Fruit fly (Drosophila melanogaster) whole organism, embryonic: Measurements from ENCODE around the gene CG31211.

ENCODE experiments used
- CG10267 ChIP-seq: fragments of 200-800 bp; sonication (Bioruptor generic); optimal IDR thresholded peaks from 2 replicates; lab custom pipeline; 2018; ENCODE audit warnings: missing biosample characterization, mild to moderate bottlenecking, missing genetic modification characterization, moderate library complexity
- CG11093 ChIP-seq: fragments of 200-800 bp; sonication (Bioruptor generic); IDR thresholded peaks from 3 replicates; pipeline ENCODE4 v1.3.6; 2022; ENCODE audit warnings: missing biosample characterization, missing genetic modification characterization
- CG12299 ChIP-seq: fragments of 200-800 bp; sonication (Bioruptor generic); optimal IDR thresholded peaks from 2 replicates; lab custom pipeline; 2018; ENCODE audit warnings: missing biosample characterization, mild to moderate bottlenecking, missing genetic modification characterization
- CG12769 ChIP-seq: fragments of 200-800 bp; sonication (Bioruptor generic); optimal IDR thresholded peaks from 2 replicates; lab custom pipeline; 2019; ENCODE audit warnings: missing biosample characterization, mild to moderate bottlenecking, missing genetic modification characterization, moderate library complexity
- CG13287 ChIP-seq: fragments of 200-800 bp; sonication (Bioruptor generic); IDR thresholded peaks from 2 replicates; pipeline ENCODE4 v1.3.6; 2022; ENCODE audit warnings: missing biosample characterization, missing genetic modification characterization; ENCODE audit not compliant: partially characterized antibody
- CG1529 ChIP-seq: fragments of 200-800 bp; sonication (Bioruptor generic); optimal IDR thresholded peaks from 3 replicates; lab custom pipeline; 2018; ENCODE audit warnings: missing biosample characterization, missing genetic modification characterization
- CG16815 ChIP-seq: fragments of 200-800 bp; sonication (Bioruptor generic); optimal IDR thresholded peaks from 3 replicates; lab custom pipeline; 2017; ENCODE audit warnings: missing biosample characterization, mild to moderate bottlenecking, missing genetic modification characterization
- CG16863 ChIP-seq: fragments of 200-800 bp; sonication (Bioruptor generic); optimal IDR thresholded peaks from 3 replicates; lab custom pipeline; 2016; ENCODE audit warnings: missing biosample characterization, missing genetic modification characterization
- CG17328 ChIP-seq: fragments of 200-800 bp; sonication (Bioruptor generic); IDR thresholded peaks from 2 replicates; pipeline ENCODE4 v1.3.6; 2022; ENCODE audit warnings: missing biosample characterization, missing genetic modification characterization
- CG2199 ChIP-seq: fragments of 200-800 bp; sonication (Bioruptor generic); IDR thresholded peaks from 3 replicates; pipeline ENCODE4 v1.3.6; 2022; ENCODE audit warnings: missing biosample characterization, missing genetic modification characterization
- CG2712 ChIP-seq: fragments of 200-800 bp; optimal IDR thresholded peaks from 3 replicates; lab custom pipeline; 2019; ENCODE audit warnings: missing biosample characterization, mild to moderate bottlenecking, missing genetic modification characterization, moderate library complexity
- CG30020 ChIP-seq: fragments of 200-800 bp; optimal IDR thresholded peaks from 2 replicates; lab custom pipeline; 2019; ENCODE audit warnings: missing biosample characterization, mild to moderate bottlenecking, missing genetic modification characterization, moderate library complexity
- CG4360 ChIP-seq: fragments of 200-800 bp; sonication (Bioruptor generic); IDR thresholded peaks from 2 replicates; pipeline ENCODE4 v1.3.6; 2022; ENCODE audit warnings: missing biosample characterization, missing genetic modification characterization
- CG4404 ChIP-seq: fragments of 200-800 bp; sonication (Bioruptor generic); IDR thresholded peaks from 2 replicates; pipeline ENCODE4 v1.3.6; 2022; ENCODE audit warnings: missing biosample characterization, missing genetic modification characterization
- CG6254 ChIP-seq: fragments of 200-800 bp; sonication (Bioruptor generic); optimal IDR thresholded peaks from 3 replicates; lab custom pipeline; 2017; ENCODE audit warnings: mild to moderate bottlenecking, missing biosample characterization, missing genetic modification reagents, missing genetic modification characterization
- CG6272 ChIP-seq: fragments of 200-800 bp; sonication (Bioruptor generic); IDR thresholded peaks from 2 replicates; pipeline ENCODE4 v1.3.6; 2022; ENCODE audit warnings: missing biosample characterization, missing genetic modification characterization
- CG6854 ChIP-seq: fragments of 200-800 bp; sonication (Bioruptor generic); optimal IDR thresholded peaks from 3 replicates; lab custom pipeline; 2017; ENCODE audit warnings: missing biosample characterization, mild to moderate bottlenecking, missing genetic modification characterization
- CG8944 ChIP-seq: fragments of 200-800 bp; sonication (Bioruptor generic); optimal IDR thresholded peaks from 3 replicates; lab custom pipeline; 2016; ENCODE audit warnings: missing biosample characterization, missing genetic modification characterization
- Dek ChIP-seq: fragments of 200-800 bp; sonication (Bioruptor generic); optimal IDR thresholded peaks from 3 replicates; lab custom pipeline; 2019; ENCODE audit warnings: missing biosample characterization, mild to moderate bottlenecking, missing genetic modification characterization, moderate library complexity
- Dip3 ChIP-seq: fragments of 200-800 bp; sonication (Bioruptor generic); optimal IDR thresholded peaks from 3 replicates; lab custom pipeline; 2016; ENCODE audit warnings: missing biosample characterization, missing genetic modification characterization
- Dp ChIP-seq: fragments of 200-800 bp; sonication (Bioruptor generic); optimal IDR thresholded peaks from 2 replicates; lab custom pipeline; 2018; ENCODE audit warnings: missing biosample characterization, mild to moderate bottlenecking, missing genetic modification characterization, moderate library complexity
- Eip74EF ChIP-seq, 2 experiments: fragments of 200-800 bp in 1 of 2; fragments of >200 bp in 1 of 2; sonication (Bioruptor generic) in 1 of 2; optimal IDR thresholded peaks; 2 replicates each; lab custom pipeline; 2017 to 2019; ENCODE audit warnings: missing biosample characterization in 2 of 2, missing genetic modification characterization in 2 of 2, mild to moderate bottlenecking in 1 of 2, moderate library complexity in 1 of 2
- H15 ChIP-seq: fragments of 200-800 bp; sonication (Bioruptor generic); IDR thresholded peaks from 3 replicates; pipeline ENCODE4 v1.3.6; 2022; ENCODE audit warnings: missing biosample characterization, missing genetic modification characterization
- HLH4C ChIP-seq: fragments of 200-800 bp; sonication (Bioruptor generic); IDR thresholded peaks from 3 replicates; pipeline ENCODE4 v1.3.6; 2022; ENCODE audit warnings: missing biosample characterization, missing genetic modification characterization; ENCODE audit not compliant: partially characterized antibody
- Mad ChIP-seq: fragments of 200-800 bp; sonication (Bioruptor generic); optimal IDR thresholded peaks from 2 replicates; lab custom pipeline; 2016; ENCODE audit warnings: missing biosample characterization, missing genetic modification characterization
- Nf-YA ChIP-seq: fragments of 200-800 bp; sonication (Bioruptor generic); IDR thresholded peaks from 2 replicates; pipeline ENCODE4 v1.3.6; 2022; ENCODE audit warnings: missing biosample characterization, missing genetic modification characterization
- Oli ChIP-seq: fragments of 200-800 bp; sonication (Bioruptor generic); optimal IDR thresholded peaks from 2 replicates; lab custom pipeline; 2018; ENCODE audit warnings: missing biosample characterization, mild to moderate bottlenecking, missing genetic modification characterization, moderate library complexity
- PHDP ChIP-seq: fragments of 200-800 bp; sonication (Bioruptor generic); optimal IDR thresholded peaks from 3 replicates; lab custom pipeline; 2018; ENCODE audit warnings: missing biosample characterization, mild to moderate bottlenecking, missing genetic modification characterization, moderate library complexity
- Ssrp ChIP-seq: fragments of 200-800 bp; sonication (Bioruptor generic); optimal IDR thresholded peaks from 2 replicates; lab custom pipeline; 2018; ENCODE audit warnings: missing biosample characterization, mild to moderate bottlenecking, missing genetic modification characterization, moderate library complexity
- TFAM ChIP-seq: fragments of 200-800 bp; sonication (Bioruptor generic); optimal IDR thresholded peaks from 2 replicates; lab custom pipeline; 2017; ENCODE audit warnings: missing biosample characterization, missing genetic modification characterization, inconsistent platforms
- amos ChIP-seq: fragments of 200-800 bp; sonication (Bioruptor generic); IDR thresholded peaks from 2 replicates; pipeline ENCODE4 v1.3.6; 2022; ENCODE audit warnings: missing biosample characterization, missing genetic modification characterization; ENCODE audit not compliant: partially characterized antibody
- chn ChIP-seq: fragments of 200-800 bp; sonication (Bioruptor generic); optimal IDR thresholded peaks from 2 replicates; lab custom pipeline; 2016; ENCODE audit warnings: missing biosample characterization, missing genetic modification characterization
- fu2 ChIP-seq: fragments of 200-800 bp; sonication (Bioruptor generic); optimal IDR thresholded peaks from 2 replicates; lab custom pipeline; 2016; ENCODE audit warnings: missing biosample characterization, missing genetic modification characterization
- gro ChIP-seq: fragments of 200-800 bp; sonication (Bioruptor generic); optimal IDR thresholded peaks from 2 replicates; lab custom pipeline; 2016; ENCODE audit warnings: missing biosample characterization, missing genetic modification characterization
- jigr1 ChIP-seq: fragments of 200-800 bp; sonication (Bioruptor generic); IDR thresholded peaks from 3 replicates; pipeline ENCODE4 v1.3.6; 2022; ENCODE audit warnings: missing biosample characterization, missing genetic modification characterization
- jumu ChIP-seq: fragments of 200-800 bp; sonication (Bioruptor generic); optimal IDR thresholded peaks from 3 replicates; lab custom pipeline; 2016; ENCODE audit warnings: missing biosample characterization, missing genetic modification characterization
- kni ChIP-seq: fragments of 200-800 bp; sonication (Bioruptor generic); optimal IDR thresholded peaks from 3 replicates; lab custom pipeline; 2017; ENCODE audit warnings: mild to moderate bottlenecking, missing biosample characterization, missing genetic modification reagents, missing genetic modification characterization
- lmd ChIP-seq: fragments of 200-800 bp; sonication (Bioruptor generic); IDR thresholded peaks from 2 replicates; pipeline ENCODE4 v1.3.6; 2022; ENCODE audit warnings: missing biosample characterization, missing genetic modification characterization
- p53 ChIP-seq: fragments of 200-800 bp; sonication (Bioruptor generic); optimal IDR thresholded peaks from 2 replicates; lab custom pipeline; 2016; ENCODE audit warnings: missing biosample characterization, missing genetic modification characterization
- pita ChIP-seq: fragments of 200-800 bp; sonication (Bioruptor generic); optimal IDR thresholded peaks from 2 replicates; lab custom pipeline; 2017; ENCODE audit warnings: missing biosample characterization, mild to moderate bottlenecking, missing genetic modification characterization
- schlank ChIP-seq: fragments of 200-800 bp; sonication (Bioruptor generic); optimal IDR thresholded peaks from 2 replicates; lab custom pipeline; 2018; ENCODE audit warnings: missing biosample characterization, mild to moderate bottlenecking, missing genetic modification characterization
- sens ChIP-seq: fragments of 200-800 bp; sonication (Bioruptor generic); peaks from one replicate; lab custom pipeline; 2016; ENCODE audit warnings: missing biosample characterization, missing genetic modification characterization
- sens-2 ChIP-seq: fragments of 200-800 bp; sonication (Bioruptor generic); IDR thresholded peaks from 2 replicates; pipeline ENCODE4 v1.3.6; 2022; ENCODE audit warnings: missing biosample characterization, missing genetic modification characterization
- shn ChIP-seq: fragments of 200-800 bp; sonication (Bioruptor generic); optimal IDR thresholded peaks from 3 replicates; lab custom pipeline; 2016; ENCODE audit warnings: missing biosample characterization, missing genetic modification characterization
- sim ChIP-seq: fragments of 200-800 bp; sonication (Bioruptor generic); IDR thresholded peaks from 2 replicates; pipeline ENCODE4 v1.3.6; 2022; ENCODE audit warnings: missing biosample characterization, missing genetic modification characterization
- slp2 ChIP-seq: fragments of 200-800 bp; sonication (Bioruptor generic); optimal IDR thresholded peaks from 2 replicates; lab custom pipeline; 2016; ENCODE audit warnings: missing biosample characterization, missing genetic modification characterization
- so ChIP-seq: fragments of 200-800 bp; sonication (Bioruptor generic); IDR thresholded peaks from 3 replicates; pipeline ENCODE4 v1.3.6; 2022; ENCODE audit warnings: missing biosample characterization, missing genetic modification characterization
- tin ChIP-seq: fragments of 200-800 bp; sonication (Bioruptor generic); optimal IDR thresholded peaks from 3 replicates; lab custom pipeline; 2016; ENCODE audit warnings: missing biosample characterization, missing genetic modification characterization
- wor ChIP-seq: fragments of 200-800 bp; sonication (Bioruptor generic); IDR thresholded peaks from 2 replicates; pipeline ENCODE4 v1.3.6; 2022; ENCODE audit warnings: missing biosample characterization, missing genetic modification characterization
- yki ChIP-seq: fragments of >200 bp; optimal IDR thresholded peaks from 3 replicates; lab custom pipeline; 2018
- z ChIP-seq: fragments of 200-800 bp; sonication (Bioruptor generic); IDR thresholded peaks from 3 replicates; pipeline ENCODE4 v1.3.6; 2022; ENCODE audit warnings: missing biosample characterization, missing genetic modification characterization

The CG31211 gene

dm6 chr3R:11967262-11968029 is 18.0 kb downstream of the CG31211 start, which contains the start of the genes CG12213 and GC1 (continued):
- peak; percentile 97 for TF ChIP-seq HLH4C
- no peak for TF ChIP-seq sim
- peak; percentile 59 for TF ChIP-seq CG30020 (tag; lab: Kevin White, UChicago)
- peak; percentile 99 for TF ChIP-seq amos (GFP tag; lab: Robert Waterston, UW)
- TF ChIP-seq Dek (tag; lab: Kevin White, UChicago), result peak; percentile 56
- TF ChIP-seq CG2199 (GFP tag; lab: Robert Waterston, UW), result no peak
- no peak for TF ChIP-seq CG8944
- TF ChIP-seq pita (GFP tag; lab: Kevin White, UChicago), result no peak
- TF ChIP-seq Nf-YA, result no peak
- TF ChIP-seq Dp (GFP tag; lab: Kevin White, UChicago), result peak; percentile 76
- TF ChIP-seq CG6272 (GFP tag; lab: Robert Waterston, UW), result no peak
- no peak for TF ChIP-seq CG12769 (tag; lab: Kevin White, UChicago)
- no peak for TF ChIP-seq CG17328 (GFP tag; lab: Robert Waterston, UW)
- TF ChIP-seq Eip74EF (GFP tag; optimal IDR thresholded peaks at IDR 0.05; lab: Kevin White, UChicago), result no peak
- TF ChIP-seq kni (GFP tag; lab: Kevin White, UChicago), result no peak
- TF ChIP-seq CG16863 (GFP tag; lab: Kevin White, UChicago), result no peak
- no peak for TF ChIP-seq Dip3 (GFP tag; lab: Kevin White, UChicago)
- TF ChIP-seq schlank (tag; lab: Kevin White, UChicago), result no peak
- TF ChIP-seq jumu (GFP tag; lab: Kevin White, UChicago), result no peak
- no peak for TF ChIP-seq PHDP (tag; lab: Kevin White, UChicago)
- no peak for TF ChIP-seq CG16815 (GFP tag; lab: Kevin White, UChicago)
- TF ChIP-seq shn (GFP tag; lab: Kevin White, UChicago), result no peak
- peak; percentile 58 for TF ChIP-seq CG2712
- TF ChIP-seq Mad (GFP tag; lab: Kevin White, UChicago), result peak; percentile 20
- TF ChIP-seq TFAM (GFP tag; lab: Kevin White, UChicago), result no peak
- TF ChIP-seq CG13287 (GFP tag; lab: Robert Waterston, UW), result peak; percentile 99
- no peak for TF ChIP-seq wor (GFP tag; lab: Robert Waterston, UW)
- TF ChIP-seq Oli (tag; lab: Kevin White, UChicago), result no peak
- no peak for TF ChIP-seq CG4360 (GFP tag; lab: Robert Waterston, UW)
- no peak for TF ChIP-seq chn (GFP tag; lab: Kevin White, UChicago)
- peak; percentile 88 for TF ChIP-seq sens (GFP tag; lab: Kevin White, UChicago)
- TF ChIP-seq CG6254 (GFP tag; lab: Kevin White, UChicago), result no peak
- TF ChIP-seq slp2 (GFP tag; lab: Kevin White, UChicago), result no peak
- TF ChIP-seq H15 (GFP tag; lab: Robert Waterston, UW), result no peak
- no peak for TF ChIP-seq sens-2 (GFP tag; lab: Robert Waterston, UW)
- no peak for TF ChIP-seq CG6854 (GFP tag; lab: Kevin White, UChicago)
- no peak for TF ChIP-seq Ssrp (tag; lab: Kevin White, UChicago)
- TF ChIP-seq p53 (GFP tag; lab: Kevin White, UChicago), result no peak
- TF ChIP-seq lmd (GFP tag; lab: Robert Waterston, UW), result no peak
- no peak for TF ChIP-seq fu2 (GFP tag; lab: Kevin White, UChicago)
- TF ChIP-seq gro (GFP tag; lab: Kevin White, UChicago), result no peak
- TF ChIP-seq CG11093 (GFP tag; lab: Robert Waterston, UW), result no peak
- peak; percentile 24 for TF ChIP-seq CG12299
- peak; percentile 24 for TF ChIP-seq tin (GFP tag; lab: Kevin White, UChicago)
- no peak for TF ChIP-seq CG1529 (GFP tag; lab: Kevin White, UChicago)
- no peak for TF ChIP-seq CG4404 (GFP tag; lab: Robert Waterston, UW)
- TF ChIP-seq jigr1, result peak; percentile 89; the same call in 1 of the 3 replicates
- no peak for TF ChIP-seq z (GFP tag; lab: Robert Waterston, UW)
- TF ChIP-seq so (GFP tag; lab: Robert Waterston, UW), result no peak
- peak; percentile 82 for TF ChIP-seq CG10267 (tag; lab: Kevin White, UChicago)
- TF ChIP-seq yki (lab: Kevin White, UChicago), result no peak
